Worm (Caenorhabditis elegans) whole organism, L3 larva: ENCODE results near the gene D2089.3.
A peak's percentile ranks its signal among the peaks of the same experiment; 100 is the strongest.

Source experiments
- aly-2 ChIP-seq: fragments of 150-350 bp; optimal IDR thresholded peaks from 2 replicates; lab custom pipeline; 2014; ENCODE audit warnings: missing biosample characterization, missing genetic modification characterization
- ceh-28 ChIP-seq: fragments of 150-350 bp; optimal IDR thresholded peaks from 2 replicates; lab custom pipeline; 2014; ENCODE audit warnings: missing biosample characterization, missing genetic modification reagents, missing genetic modification characterization
- eor-1 ChIP-seq, 2 experiments: fragments of 150-350 bp; optimal IDR thresholded peaks; 2 replicates each; lab custom pipeline; 2014 to 2018; ENCODE audit warnings: missing biosample characterization in 2 of 2, missing genetic modification characterization in 2 of 2
- fkh-2 ChIP-seq: fragments of 150-350 bp; optimal IDR thresholded peaks from 2 replicates; lab custom pipeline; 2014; ENCODE audit warnings: missing biosample characterization, missing genetic modification reagents, missing genetic modification characterization
- fos-1 ChIP-seq: fragments of 150-350 bp; optimal IDR thresholded peaks from 2 replicates; lab custom pipeline; 2014; ENCODE audit warnings: missing biosample characterization, missing genetic modification characterization
- jun-1 ChIP-seq: fragments of 150-350 bp; optimal IDR thresholded peaks from 2 replicates; lab custom pipeline; 2014; ENCODE audit warnings: missing biosample characterization, missing genetic modification reagents, missing genetic modification characterization
- lin-39 ChIP-seq: fragments of 150-350 bp; optimal IDR thresholded peaks from 2 replicates; lab custom pipeline; 2018; ENCODE audit warnings: missing biosample characterization, missing genetic modification reagents, missing genetic modification characterization
- nfya-1 ChIP-seq: sonication (generic microtip); optimal IDR thresholded peaks from 2 replicates; lab custom pipeline; 2017; ENCODE audit warnings: missing genetic modification characterization, mild to moderate bottlenecking, missing compliant biosample characterization, antibody characterized with exemption, moderate library complexity; ENCODE audit not compliant: insufficient read depth
- nhr-11 ChIP-seq: fragments of 150-350 bp; optimal IDR thresholded peaks from 2 replicates; lab custom pipeline; 2014; ENCODE audit warnings: missing biosample characterization, missing genetic modification characterization
- nhr-237 ChIP-seq: fragments of 150-350 bp; optimal IDR thresholded peaks from 2 replicates; lab custom pipeline; 2014; ENCODE audit warnings: missing biosample characterization, missing genetic modification characterization
- pqm-1 ChIP-seq: fragments of 150-350 bp; optimal IDR thresholded peaks from 2 replicates; lab custom pipeline; 2017; ENCODE audit warnings: missing biosample characterization, missing genetic modification characterization, inconsistent platforms
- tbx-2 ChIP-seq: sonication (generic microtip); optimal IDR thresholded peaks from 2 replicates; lab custom pipeline; 2016; ENCODE audit warnings: mild to moderate bottlenecking, missing genetic modification characterization, missing compliant biosample characterization
- unc-62 ChIP-seq: fragments of 150-350 bp; sonication (generic microtip); optimal IDR thresholded peaks from 4 replicates; lab custom pipeline; 2014; ENCODE audit warnings: missing biosample characterization, missing genetic modification reagents, missing genetic modification characterization
- ztf-11 ChIP-seq: fragments of 150-350 bp; optimal IDR thresholded peaks from 2 replicates; lab custom pipeline; 2014; ENCODE audit warnings: missing biosample characterization, missing genetic modification characterization

DNA sequence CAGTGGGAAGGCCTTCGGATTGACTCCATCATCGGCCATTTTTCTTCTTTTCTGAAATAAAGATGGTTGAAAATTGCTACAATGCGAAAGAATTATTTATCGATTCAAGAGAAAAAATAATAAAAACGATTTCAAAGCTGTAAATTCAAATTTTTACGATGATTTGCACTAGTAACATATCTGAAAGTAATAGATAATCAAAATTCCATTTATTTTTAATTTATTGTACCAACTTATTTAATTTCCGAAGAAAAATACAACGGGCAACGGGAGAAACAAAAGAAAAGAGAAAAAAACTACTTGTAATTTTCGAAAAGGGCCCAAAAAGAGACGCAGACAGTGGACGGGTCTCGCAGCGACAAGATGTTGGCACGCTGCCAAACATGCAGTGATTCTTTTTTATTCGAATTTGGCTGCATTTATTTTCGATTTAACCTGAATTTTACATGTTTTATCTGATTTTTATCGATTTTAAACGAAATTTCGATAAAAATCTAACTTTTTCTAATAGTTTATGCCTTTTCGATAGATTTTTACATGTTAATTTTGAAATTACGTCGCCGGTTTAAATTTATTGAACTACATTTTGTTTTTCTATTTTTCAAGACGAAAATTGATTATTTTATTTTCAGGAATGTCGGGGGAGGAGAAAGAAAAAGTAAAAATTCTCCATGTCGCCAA lies 6.2 kb downstream of the D2089.3 start, which contains the start of the genes snu-13 and rsp-7:
- TF ChIP-seq ztf-11 (tag; lab: Kevin White, UChicago): no peak
- no peak for TF ChIP-seq tbx-2
- TF ChIP-seq fos-1 (tag; lab: Kevin White, UChicago): no peak
- no peak for TF ChIP-seq unc-62 (GFP tag; lab: Kevin White, UChicago)
- TF ChIP-seq nhr-237 (tag; lab: Kevin White, UChicago): no peak
- no peak for TF ChIP-seq eor-1 (tag; optimal IDR thresholded peaks at IDR 0.05; lab: Kevin White, UChicago)
- TF ChIP-seq pqm-1: peak; percentile 48
- no peak for TF ChIP-seq fkh-2 (tag; lab: Kevin White, UChicago)
- no peak for TF ChIP-seq jun-1 (tag; lab: Kevin White, UChicago)
- peak; percentile 39 for TF ChIP-seq lin-39 (tag; lab: Kevin White, UChicago)
- TF ChIP-seq nhr-11 (tag; lab: Kevin White, UChicago): no peak
- no peak for TF ChIP-seq ceh-28
- peak; percentile 88 for TF ChIP-seq nfya-1 (tag; lab: Kevin White, UChicago)
- no peak for TF ChIP-seq aly-2
